Fruit fly (Drosophila melanogaster) whole organism, prepupa: Measurements from ENCODE around the gene RanGAP.

Source experiments
- Blimp-1 ChIP-seq: fragments of 200-800 bp; sonication (Bioruptor generic); optimal IDR thresholded peaks from 3 replicates; lab custom pipeline; 2017; ENCODE audit warnings: missing biosample characterization, missing genetic modification characterization, mild to moderate bottlenecking, moderate library complexity, missing genetic modification reagents
- CG10631 ChIP-seq: fragments of 200-800 bp; sonication (Bioruptor generic); optimal IDR thresholded peaks from 2 replicates; lab custom pipeline; 2016; ENCODE audit warnings: missing biosample characterization, missing genetic modification characterization
- CG11294 ChIP-seq: fragments of 200-800 bp; sonication (Bioruptor generic); IDR thresholded peaks from 2 replicates; pipeline ENCODE4 v1.3.6; 2022; ENCODE audit warnings: missing biosample characterization, missing genetic modification characterization
- CG11762 ChIP-seq: fragments of 200-800 bp; sonication (Bioruptor generic); optimal IDR thresholded peaks from 3 replicates; lab custom pipeline; 2016; ENCODE audit warnings: missing biosample characterization, missing genetic modification characterization; ENCODE audit not compliant: insufficient read depth
- CG11902 ChIP-seq: fragments of 200-800 bp; sonication (Bioruptor generic); optimal IDR thresholded peaks from 3 replicates; lab custom pipeline; 2016; ENCODE audit warnings: missing biosample characterization, missing genetic modification characterization
- CG15336 ChIP-seq: fragments of 200-800 bp; sonication (Bioruptor generic); IDR thresholded peaks from 2 replicates; pipeline ENCODE4 v1.3.6; 2022; ENCODE audit warnings: missing biosample characterization, missing genetic modification characterization
- CG1621 ChIP-seq: fragments of 200-800 bp; sonication (Bioruptor generic); optimal IDR thresholded peaks from 3 replicates; lab custom pipeline; 2018; ENCODE audit warnings: missing biosample characterization, mild to moderate bottlenecking, missing genetic modification characterization
- CG3032 ChIP-seq: fragments of 200-800 bp; optimal IDR thresholded peaks from 2 replicates; lab custom pipeline; 2019; ENCODE audit warnings: missing biosample characterization, mild to moderate bottlenecking, missing genetic modification characterization, moderate library complexity
- CG31627 ChIP-seq: fragments of 200-800 bp; sonication (Bioruptor generic); optimal IDR thresholded peaks from 3 replicates; lab custom pipeline; 2016; ENCODE audit warnings: missing biosample characterization, missing genetic modification characterization
- CG34406 ChIP-seq: fragments of 200-800 bp; sonication (Bioruptor generic); optimal IDR thresholded peaks from 3 replicates; lab custom pipeline; 2016; ENCODE audit warnings: missing biosample characterization, missing genetic modification characterization
- CG3919 ChIP-seq: fragments of 200-800 bp; sonication (Bioruptor generic); optimal IDR thresholded peaks from 3 replicates; lab custom pipeline; 2016; ENCODE audit warnings: missing biosample characterization, missing genetic modification characterization
- CG6163 ChIP-seq: fragments of 200-800 bp; sonication (Bioruptor generic); IDR thresholded peaks from 3 replicates; pipeline ENCODE4 v1.3.6; 2022; ENCODE audit warnings: missing biosample characterization, missing genetic modification characterization
- CG6792 ChIP-seq: fragments of 200-800 bp; sonication (Bioruptor generic); optimal IDR thresholded peaks from 3 replicates; lab custom pipeline; 2016; ENCODE audit warnings: missing biosample characterization, missing genetic modification characterization
- CG6808 ChIP-seq: fragments of 200-800 bp; sonication (Bioruptor generic); optimal IDR thresholded peaks from 3 replicates; lab custom pipeline; 2017; ENCODE audit warnings: missing biosample characterization, missing genetic modification characterization, mild to moderate bottlenecking, moderate library complexity, missing genetic modification reagents
- CG6854 ChIP-seq: fragments of 200-800 bp; sonication (Bioruptor generic); optimal IDR thresholded peaks from 2 replicates; lab custom pipeline; 2017; ENCODE audit warnings: missing biosample characterization, mild to moderate bottlenecking, missing genetic modification characterization
- CG8119 ChIP-seq: fragments of 200-800 bp; sonication (Bioruptor generic); IDR thresholded peaks from 3 replicates; pipeline ENCODE4 v1.3.6; 2022; ENCODE audit warnings: missing biosample characterization, missing genetic modification characterization
- CG8319 ChIP-seq: fragments of 200-800 bp; sonication (Bioruptor generic); optimal IDR thresholded peaks from 3 replicates; lab custom pipeline; 2016; ENCODE audit warnings: missing biosample characterization, missing genetic modification characterization
- CG8632 ChIP-seq: fragments of 200-800 bp; sonication (Bioruptor generic); optimal IDR thresholded peaks from 3 replicates; lab custom pipeline; 2016; ENCODE audit warnings: missing biosample characterization, missing genetic modification characterization
- CG9139 ChIP-seq: fragments of 200-800 bp; sonication (Bioruptor generic); optimal IDR thresholded peaks from 3 replicates; lab custom pipeline; 2017; ENCODE audit warnings: missing biosample characterization, mild to moderate bottlenecking, missing genetic modification characterization
- Eip93F ChIP-seq: fragments of 200-800 bp; sonication (Bioruptor generic); optimal IDR thresholded peaks from 2 replicates; lab custom pipeline; 2016; ENCODE audit warnings: missing biosample characterization, mild to moderate bottlenecking, missing genetic modification characterization
- Ets96B ChIP-seq: fragments of 200-800 bp; optimal IDR thresholded peaks from 2 replicates; lab custom pipeline; 2019; ENCODE audit warnings: missing biosample characterization, mild to moderate bottlenecking, missing genetic modification characterization, moderate library complexity
- Gug ChIP-seq: fragments of 200-800 bp; sonication (Bioruptor generic); IDR thresholded peaks from 2 replicates; pipeline ENCODE4 v1.3.6; 2022; ENCODE audit warnings: missing biosample characterization, missing genetic modification characterization
- Hr38 ChIP-seq: sonication (Bioruptor generic); optimal IDR thresholded peaks from 2 replicates; lab custom pipeline; 2016; ENCODE audit warnings: missing biosample characterization, missing genetic modification characterization
- Hr39 ChIP-seq: fragments of 200-800 bp; sonication (Bioruptor generic); optimal IDR thresholded peaks from 2 replicates; lab custom pipeline; 2016; ENCODE audit warnings: missing biosample characterization, missing genetic modification characterization
- Lpt ChIP-seq: fragments of 200-800 bp; sonication (Bioruptor generic); optimal IDR thresholded peaks from 3 replicates; lab custom pipeline; 2016; ENCODE audit warnings: missing biosample characterization, missing genetic modification characterization
- Sox102F ChIP-seq: fragments of 200-800 bp; sonication (Bioruptor generic); optimal IDR thresholded peaks from 2 replicates; lab custom pipeline; 2016; ENCODE audit warnings: missing biosample characterization, mild to moderate bottlenecking, missing genetic modification characterization
- Sox14 ChIP-seq: fragments of 200-800 bp; sonication (Bioruptor generic); optimal IDR thresholded peaks from 3 replicates; lab custom pipeline; 2016; ENCODE audit warnings: missing biosample characterization, missing genetic modification characterization
- Sox15 ChIP-seq: fragments of 200-800 bp; sonication (Bioruptor generic); optimal IDR thresholded peaks from 3 replicates; lab custom pipeline; 2016; ENCODE audit warnings: missing biosample characterization, missing genetic modification characterization
- dac ChIP-seq: fragments of 200-800 bp; sonication (Bioruptor generic); optimal IDR thresholded peaks from 2 replicates; lab custom pipeline; 2017; ENCODE audit warnings: missing biosample characterization, mild to moderate bottlenecking, missing genetic modification characterization
- dsx ChIP-seq: fragments of 200-800 bp; optimal IDR thresholded peaks from 3 replicates; lab custom pipeline; 2019; ENCODE audit warnings: missing biosample characterization, mild to moderate bottlenecking, missing genetic modification characterization, moderate library complexity; ENCODE audit not compliant: poor library complexity, severe bottlenecking
- eg ChIP-seq: fragments of 200-800 bp; sonication (Bioruptor generic); IDR thresholded peaks from 3 replicates; pipeline ENCODE4 v1.3.6; 2022; ENCODE audit warnings: missing biosample characterization, missing genetic modification characterization
- fd59A ChIP-seq: fragments of 200-800 bp; sonication (Bioruptor generic); optimal IDR thresholded peaks from 2 replicates; lab custom pipeline; 2017; ENCODE audit warnings: missing biosample characterization, mild to moderate bottlenecking, missing genetic modification characterization, missing genetic modification reagents
- fkh ChIP-seq: fragments of 200-800 bp; sonication (Bioruptor generic); optimal IDR thresholded peaks from 3 replicates; lab custom pipeline; 2017; ENCODE audit warnings: missing biosample characterization, mild to moderate bottlenecking, missing genetic modification characterization, moderate library complexity
- lz ChIP-seq: fragments of 200-800 bp; sonication (Bioruptor generic); optimal IDR thresholded peaks from 3 replicates; lab custom pipeline; 2016; ENCODE audit warnings: missing biosample characterization, missing genetic modification characterization
- pdm3 ChIP-seq: fragments of 200-800 bp; sonication (Bioruptor generic); optimal IDR thresholded peaks from 3 replicates; lab custom pipeline; 2016; ENCODE audit warnings: missing biosample characterization, missing genetic modification characterization
- salr ChIP-seq, 2 experiments: fragments of 200-800 bp; sonication (Bioruptor generic); optimal IDR thresholded peaks; 3 replicates each; lab custom pipeline; 2016 to 2018; ENCODE audit warnings: missing biosample characterization in 2 of 2, missing genetic modification characterization in 2 of 2, mild to moderate bottlenecking in 1 of 2
- spab ChIP-seq: fragments of 200-800 bp; sonication (Bioruptor generic); optimal IDR thresholded peaks from 2 replicates; lab custom pipeline; 2017; ENCODE audit warnings: missing biosample characterization, mild to moderate bottlenecking, missing genetic modification characterization, missing genetic modification reagents
- ss ChIP-seq, 2 experiments: fragments of 200-800 bp; sonication (Bioruptor generic); optimal IDR thresholded peaks; 2 replicates in 1 of 2; 3 replicates in 1 of 2; lab custom pipeline; 2017 to 2018; ENCODE audit warnings: mild to moderate bottlenecking in 2 of 2, missing biosample characterization in 2 of 2, missing genetic modification characterization in 2 of 2, moderate library complexity in 1 of 2
- svp ChIP-seq: fragments of 200-800 bp; sonication (Bioruptor generic); peaks from one replicate; lab custom pipeline; 2016; ENCODE audit warnings: missing biosample characterization, missing genetic modification characterization
- topi ChIP-seq: fragments of 200-800 bp; sonication (Bioruptor generic); optimal IDR thresholded peaks from 3 replicates; lab custom pipeline; 2016; ENCODE audit warnings: missing biosample characterization, missing genetic modification characterization

Gene RanGAP

DNA sequence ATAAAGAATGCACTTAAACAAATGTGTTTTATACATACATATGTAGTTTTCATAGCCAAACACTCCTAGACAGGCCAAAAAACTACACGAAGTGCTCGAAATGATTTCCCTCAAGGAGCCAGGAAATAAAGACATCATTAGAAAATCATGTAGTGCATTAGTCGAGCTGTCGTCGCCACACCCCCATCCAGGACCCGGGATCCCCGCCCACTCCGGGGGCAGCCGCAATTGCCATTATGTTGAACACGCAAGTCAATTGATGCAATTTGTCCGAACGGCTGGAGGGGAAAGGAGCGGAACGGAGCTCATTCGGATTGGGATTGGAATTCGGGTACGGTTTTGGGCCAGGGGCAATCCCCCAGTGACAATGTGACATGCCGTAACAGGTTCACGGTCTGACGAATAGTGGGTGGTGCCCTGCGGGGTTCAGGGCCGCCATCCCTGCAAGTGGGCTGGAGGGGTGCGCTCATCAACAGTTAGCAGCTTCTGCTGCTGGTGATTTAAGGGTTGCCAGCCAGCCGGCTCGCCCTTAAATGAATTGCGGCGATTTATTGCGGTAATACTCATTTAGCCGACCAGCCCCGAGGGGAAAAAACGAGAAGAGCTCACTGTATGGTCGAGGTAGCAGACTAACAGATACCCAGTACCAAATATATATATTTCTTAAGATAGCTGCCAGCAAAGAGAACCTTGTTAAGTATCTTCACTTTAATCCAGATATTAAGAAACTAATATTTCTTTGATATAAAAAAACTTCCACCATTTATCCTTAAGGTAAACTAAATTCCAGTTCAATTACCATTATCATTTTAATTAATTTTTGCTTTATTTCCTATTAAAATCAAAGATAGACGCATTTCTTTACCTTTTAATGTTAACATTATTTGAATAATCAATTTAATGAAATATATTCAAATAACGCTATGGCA, 38.9 kb downstream of the RanGAP start:
- TF ChIP-seq CG8119 (GFP tag; lab: Robert Waterston, UW), result no peak
- TF ChIP-seq Gug (GFP tag; lab: Robert Waterston, UW), result no peak
- peak; percentile 23 for TF ChIP-seq svp (GFP tag; lab: Kevin White, UChicago)
- TF ChIP-seq CG11762 (GFP tag; lab: Kevin White, UChicago), result no peak
- TF ChIP-seq CG8632 (GFP tag; lab: Kevin White, UChicago), result no peak

DNA sequence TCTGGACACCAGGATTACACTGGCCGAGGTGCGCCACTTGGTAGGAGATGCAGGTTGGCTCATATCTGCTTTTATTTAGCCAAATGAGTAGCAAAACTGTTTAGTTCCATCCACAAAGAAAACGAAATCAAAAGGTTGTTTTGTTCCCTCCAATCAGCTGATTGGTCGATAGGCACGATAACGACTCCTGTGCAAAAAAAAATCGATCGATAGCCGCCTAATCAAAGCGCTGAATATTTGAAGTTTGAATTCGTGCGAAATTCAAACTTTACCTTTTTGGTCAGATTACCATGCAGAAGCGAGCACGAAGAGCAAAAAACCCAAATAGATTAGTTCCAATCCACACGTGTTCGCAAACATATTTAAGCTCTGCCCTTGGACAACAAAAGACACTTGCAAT, 42.8 kb downstream of the RanGAP start, which contains the start of the genes CG10195 and CG13084:
CG10195 (minus strand) TSS at position 167 of the 400 bp plus-strand sequence.
CG13084 (plus strand) TSS at position 392 of the 400 bp plus-strand sequence.
- TF ChIP-seq CG10631 (GFP tag; lab: Kevin White, UChicago) (no peak), CG3919 (GFP tag; lab: Kevin White, UChicago) (no peak), lz (GFP tag; lab: Kevin White, UChicago) (no peak), spab (GFP tag; lab: Kevin White, UChicago) (no peak), Sox102F (GFP tag; lab: Kevin White, UChicago) (no peak), Eip93F (no peak), Hr38 (GFP tag; lab: Kevin White, UChicago) (no peak), CG31627 (GFP tag; lab: Kevin White, UChicago) (no peak), dac (GFP tag; lab: Kevin White, UChicago) (no peak), CG3032 (tag; lab: Kevin White, UChicago) (no peak), ss (GFP tag; optimal IDR thresholded peaks at IDR 0.05; lab: Kevin White, UChicago) (no peak), fd59A (GFP tag; lab: Kevin White, UChicago) (no peak), salr (GFP tag; optimal IDR thresholded peaks at IDR 0.05; lab: Kevin White, UChicago) (no peak), Gug (GFP tag; lab: Robert Waterston, UW) (no peak), CG15336 (no peak), CG6854 (GFP tag; lab: Kevin White, UChicago) (no peak), CG6792 (GFP tag; lab: Kevin White, UChicago) (no peak), Sox15 (GFP tag; lab: Kevin White, UChicago) (no peak)

- no peak for TF ChIP-seq fkh (GFP tag; lab: Kevin White, UChicago)
- no peak for TF ChIP-seq Ets96B (tag; lab: Kevin White, UChicago)
- no peak for TF ChIP-seq pdm3 (GFP tag; lab: Kevin White, UChicago)
- TF ChIP-seq Hr39 (GFP tag; lab: Kevin White, UChicago), result no peak
- no peak for TF ChIP-seq CG34406 (GFP tag; lab: Kevin White, UChicago)
- no peak for TF ChIP-seq Sox102F (GFP tag; lab: Kevin White, UChicago)
- no peak for TF ChIP-seq CG6792 (GFP tag; lab: Kevin White, UChicago)
- TF ChIP-seq Hr38 (GFP tag; lab: Kevin White, UChicago), result no peak
- no peak for TF ChIP-seq spab (GFP tag; lab: Kevin White, UChicago)
- TF ChIP-seq lz (GFP tag; lab: Kevin White, UChicago), result no peak
- TF ChIP-seq CG6854 (GFP tag; lab: Kevin White, UChicago), result no peak
- no peak for TF ChIP-seq CG10631 (GFP tag; lab: Kevin White, UChicago)
- TF ChIP-seq Lpt (GFP tag; lab: Kevin White, UChicago), result no peak
- TF ChIP-seq CG9139 (GFP tag; lab: Kevin White, UChicago), result no peak
- TF ChIP-seq Sox14, result no peak
These were observed 45.4 kb downstream of the RanGAP start, which contains the start of gene CG13083 for dm6 chr2L:19487190-19487589. Gene CG13083, plus strand, starts transcription at chr2L:19487490.

dm6 chr2L:19489997-19490461, 48.3 kb downstream of the RanGAP start, which contains the start of the genes CG10194 and CG18094:
Gene CG10194, minus strand, starts transcription at chr2L:19490104.
Gene CG18094, plus strand, starts transcription at chr2L:19490262.
- peak; percentile 59 for TF ChIP-seq CG8632 (GFP tag; lab: Kevin White, UChicago)
- no peak for TF ChIP-seq CG6808 (GFP tag; lab: Kevin White, UChicago)
- TF ChIP-seq CG34406 (GFP tag; lab: Kevin White, UChicago), result peak; percentile 57
- peak; percentile 1 for TF ChIP-seq Eip93F
- TF ChIP-seq CG8319 (GFP tag; lab: Kevin White, UChicago), result peak; percentile 7
- peak; percentile 25; the same call in 1 of the 2 replicates for TF ChIP-seq CG11294 (GFP tag; lab: Robert Waterston, UW)
- no peak for TF ChIP-seq CG1621 (tag; lab: Kevin White, UChicago)
- no peak for TF ChIP-seq Sox14
- no peak for TF ChIP-seq Blimp-1 (GFP tag; lab: Kevin White, UChicago)
- peak; percentile 8 for TF ChIP-seq CG11902 (GFP tag; lab: Kevin White, UChicago)
- TF ChIP-seq Hr39 (GFP tag; lab: Kevin White, UChicago), result no peak
- TF ChIP-seq fd59A (GFP tag; lab: Kevin White, UChicago), result no peak
- no peak for TF ChIP-seq dsx (GFP tag; lab: Kevin White, UChicago)
- TF ChIP-seq CG3032 (tag; lab: Kevin White, UChicago), result no peak
- TF ChIP-seq CG15336, result peak; percentile 48; the same call in 1 of the 2 replicates
- 0 out of 3 replicates have a peak, but pooled peaks have one; percentile 10 for TF ChIP-seq CG6163 (GFP tag; lab: Robert Waterston, UW)
- TF ChIP-seq CG6854 (GFP tag; lab: Kevin White, UChicago), result peak; percentile 9
- peak; percentile 49 for TF ChIP-seq CG31627 (GFP tag; lab: Kevin White, UChicago)
- TF ChIP-seq topi (GFP tag; lab: Kevin White, UChicago), result no peak
- peak; percentile 63; the same call in 2 of the 3 replicates for TF ChIP-seq eg (GFP tag; lab: Robert Waterston, UW)
